Worm (Caenorhabditis elegans) whole organism, young adult: ENCODE results near the gene vhl-1.
A peak's percentile ranks its signal among the peaks of the same experiment; 100 is the strongest.

Experiments
- B0336.3 ChIP-seq: fragments of 200-800 bp; sonication (Bioruptor generic); IDR thresholded peaks from 2 replicates; pipeline ENCODE4 v1.3.6; 2022; ENCODE audit warnings: missing genetic modification characterization, missing compliant biosample characterization
- C17E4.6 ChIP-seq: fragments of 200-800 bp; sonication (Bioruptor generic); IDR thresholded peaks from 2 replicates; pipeline ENCODE4 v1.3.6; 2022; ENCODE audit warnings: missing genetic modification reagents, missing genetic modification characterization, missing compliant biosample characterization
- F23B12.7 ChIP-seq: sonication (generic microtip); optimal IDR thresholded peaks from 2 replicates; lab custom pipeline; 2017; ENCODE audit warnings: missing genetic modification characterization, mild to moderate bottlenecking, missing compliant biosample characterization, antibody characterized with exemption, moderate library complexity; ENCODE audit not compliant: insufficient read depth
- F37B4.10 ChIP-seq: fragments of 200-800 bp; sonication (Bioruptor generic); IDR thresholded peaks from 2 replicates; pipeline ENCODE4 v1.3.6; 2022; ENCODE audit warnings: missing genetic modification characterization, missing compliant biosample characterization
- K11D2.4 ChIP-seq: fragments of 200-800 bp; sonication (Bioruptor generic); IDR thresholded peaks from 2 replicates; pipeline ENCODE4 v1.3.6; 2022; ENCODE audit warnings: missing genetic modification reagents, missing genetic modification characterization, missing compliant biosample characterization
- K12H6.12 ChIP-seq: fragments of 200-800 bp; sonication (Bioruptor generic); optimal IDR thresholded peaks from 2 replicates; lab custom pipeline; 2018; ENCODE audit warnings: mild to moderate bottlenecking, missing genetic modification characterization, missing compliant biosample characterization
- ZK185.1 ChIP-seq: sonication (generic microtip); optimal IDR thresholded peaks from 2 replicates; lab custom pipeline; 2016; ENCODE audit warnings: mild to moderate bottlenecking, missing genetic modification characterization, missing compliant biosample characterization; ENCODE audit not compliant: poor library complexity, severe bottlenecking
- aptf-2 ChIP-seq: fragments of 200-800 bp; sonication (Bioruptor generic); conservative IDR thresholded peaks from 2 replicates; pipeline ENCODE4 v1.3.6; 2022; ENCODE audit warnings: missing genetic modification reagents, missing genetic modification characterization, missing compliant biosample characterization
- atf-7 ChIP-seq: sonication (generic microtip); optimal IDR thresholded peaks from 2 replicates; lab custom pipeline; 2017; ENCODE audit warnings: mild to moderate bottlenecking, missing genetic modification characterization, missing compliant biosample characterization
- athp-1 ChIP-seq: sonication (generic microtip); optimal IDR thresholded peaks from 2 replicates; lab custom pipeline; 2017; ENCODE audit warnings: mild to moderate bottlenecking, missing genetic modification characterization, missing compliant biosample characterization
- attf-5 ChIP-seq: fragments of 200-800 bp; sonication (Bioruptor generic); optimal IDR thresholded peaks from 2 replicates; lab custom pipeline; 2018; ENCODE audit warnings: mild to moderate bottlenecking, missing genetic modification characterization, missing compliant biosample characterization
- attf-6 ChIP-seq: fragments of 200-800 bp; sonication (Bioruptor generic); IDR thresholded peaks from 2 replicates; pipeline ENCODE4 v1.3.6; 2022; ENCODE audit warnings: missing genetic modification reagents, missing genetic modification characterization, missing compliant biosample characterization
- ccch-3 ChIP-seq: fragments of 200-800 bp; sonication (Bioruptor generic); optimal IDR thresholded peaks from 2 replicates; lab custom pipeline; 2018; ENCODE audit warnings: mild to moderate bottlenecking, missing genetic modification characterization, missing compliant biosample characterization
- ceh-27 ChIP-seq: fragments of 200-800 bp; sonication (Bioruptor generic); optimal IDR thresholded peaks from 2 replicates; lab custom pipeline; 2018; ENCODE audit warnings: mild to moderate bottlenecking, missing genetic modification characterization, moderate library complexity, missing compliant biosample characterization
- ceh-40 ChIP-seq: fragments of 200-800 bp; sonication (Bioruptor generic); IDR thresholded peaks from 2 replicates; pipeline ENCODE4 v1.3.6; 2022; ENCODE audit warnings: missing genetic modification characterization, missing compliant biosample characterization
- ceh-58 ChIP-seq: fragments of 200-800 bp; sonication (Bioruptor generic); IDR thresholded peaks from 2 replicates; pipeline ENCODE4 v1.3.6; 2022; ENCODE audit warnings: missing genetic modification characterization, missing compliant biosample characterization
- ceh-91 ChIP-seq: fragments of 200-800 bp; sonication (Bioruptor generic); IDR thresholded peaks from 2 replicates; pipeline ENCODE4 v1.3.6; 2022; ENCODE audit warnings: missing genetic modification reagents, missing genetic modification characterization, missing compliant biosample characterization
- chd-7 ChIP-seq: sonication (generic microtip); optimal IDR thresholded peaks from 2 replicates; lab custom pipeline; 2016; ENCODE audit warnings: mild to moderate bottlenecking, missing genetic modification characterization, moderate library complexity, missing compliant biosample characterization
- egl-18 ChIP-seq: fragments of 200-800 bp; sonication (Bioruptor generic); IDR thresholded peaks from 2 replicates; pipeline ENCODE4 v1.3.6; 2022; ENCODE audit warnings: missing genetic modification reagents, missing genetic modification characterization, missing compliant biosample characterization
- egl-44 ChIP-seq: fragments of 200-800 bp; sonication (Bioruptor generic); IDR thresholded peaks from 2 replicates; pipeline ENCODE4 v1.3.6; 2022; ENCODE audit warnings: missing genetic modification reagents, missing genetic modification characterization, missing compliant biosample characterization
- egrh-3 ChIP-seq: fragments of 200-800 bp; sonication (Bioruptor generic); IDR thresholded peaks from 2 replicates; pipeline ENCODE4 v1.3.6; 2022; ENCODE audit warnings: missing genetic modification reagents, missing genetic modification characterization, missing compliant biosample characterization
- ets-4 ChIP-seq: fragments of 200-800 bp; sonication (Bioruptor generic); optimal IDR thresholded peaks from 2 replicates; lab custom pipeline; 2018; ENCODE audit warnings: mild to moderate bottlenecking, missing genetic modification characterization, missing compliant biosample characterization
- hlh-26 ChIP-seq: fragments of 200-800 bp; sonication (Bioruptor generic); conservative IDR thresholded peaks from 2 replicates; pipeline ENCODE4 v1.3.6; 2022; ENCODE audit warnings: missing genetic modification reagents, missing genetic modification characterization, missing compliant biosample characterization
- hmg-1.2 ChIP-seq: fragments of 200-800 bp; sonication (Bioruptor generic); IDR thresholded peaks from 2 replicates; pipeline ENCODE4 v1.3.6; 2022; ENCODE audit warnings: missing genetic modification reagents, missing genetic modification characterization, missing compliant biosample characterization
- hmg-20 ChIP-seq: fragments of 200-800 bp; sonication (Bioruptor generic); IDR thresholded peaks from 2 replicates; pipeline ENCODE4 v1.3.6; 2022; ENCODE audit warnings: missing genetic modification reagents, missing genetic modification characterization, missing compliant biosample characterization
- let-607 ChIP-seq, 2 experiments: fragments of 200-800 bp in 1 of 2; sonication (Bioruptor generic) in 1 of 2; sonication (generic microtip) in 1 of 2; optimal IDR thresholded peaks; 2 replicates each; lab custom pipeline; 2016 to 2018; ENCODE audit warnings: mild to moderate bottlenecking in 2 of 2, missing compliant biosample characterization in 2 of 2, missing genetic modification characterization in 2 of 2, moderate library complexity in 2 of 2, missing genotype in 1 of 2
- lin-40 ChIP-seq: sonication (generic microtip); optimal IDR thresholded peaks from 2 replicates; lab custom pipeline; 2016; ENCODE audit warnings: missing genetic modification characterization, mild to moderate bottlenecking, missing compliant biosample characterization, missing genotype, missing genetic modification reagents
- lin-54 ChIP-seq: fragments of 200-800 bp; sonication (Bioruptor generic); optimal IDR thresholded peaks from 2 replicates; lab custom pipeline; 2018; ENCODE audit warnings: mild to moderate bottlenecking, missing genetic modification characterization, missing compliant biosample characterization
- madf-3 ChIP-seq: fragments of 200-800 bp; sonication (Bioruptor generic); IDR thresholded peaks from 2 replicates; pipeline ENCODE4 v1.3.6; 2022; ENCODE audit warnings: missing genetic modification reagents, missing genetic modification characterization, missing compliant biosample characterization
- mcd-1 ChIP-seq: fragments of 200-800 bp; sonication (Bioruptor generic); IDR thresholded peaks from 2 replicates; pipeline ENCODE4 v1.3.6; 2022; ENCODE audit warnings: missing genetic modification reagents, missing genetic modification characterization, missing compliant biosample characterization
- mxl-1 ChIP-seq: sonication (generic microtip); optimal IDR thresholded peaks from 2 replicates; lab custom pipeline; 2016; ENCODE audit warnings: missing genetic modification characterization, missing compliant biosample characterization
- nfya-2 ChIP-seq: fragments of 200-800 bp; sonication (Bioruptor generic); IDR thresholded peaks from 2 replicates; pipeline ENCODE4 v1.3.6; 2022; ENCODE audit warnings: missing genetic modification reagents, missing genetic modification characterization, missing compliant biosample characterization
- nhr-120 ChIP-seq: fragments of 200-800 bp; sonication (Bioruptor generic); IDR thresholded peaks from 2 replicates; pipeline ENCODE4 v1.3.6; 2022; ENCODE audit warnings: missing genetic modification characterization, missing compliant biosample characterization
- nhr-27 ChIP-seq: fragments of 200-800 bp; sonication (Bioruptor generic); optimal IDR thresholded peaks from 2 replicates; lab custom pipeline; 2018; ENCODE audit warnings: mild to moderate bottlenecking, missing genetic modification characterization, moderate library complexity, missing compliant biosample characterization
- rpc-1 ChIP-seq, 2 experiments: fragments of 150-350 bp in 1 of 2; sonication (generic microtip) in 1 of 2; optimal IDR thresholded peaks; 2 replicates each; lab custom pipeline; 2014 to 2018; ENCODE audit warnings: missing biosample characterization in 1 of 2, missing genetic modification characterization in 1 of 2, missing genetic modification reagents in 1 of 2, missing genotype in 1 of 2
- sdz-38 ChIP-seq: sonication (generic microtip); optimal IDR thresholded peaks from 2 replicates; lab custom pipeline; 2016; ENCODE audit warnings: missing genotype, missing genetic modification characterization, missing compliant biosample characterization
- snpc-1.3 ChIP-seq: sonication (generic microtip); optimal IDR thresholded peaks from 2 replicates; lab custom pipeline; 2017; ENCODE audit warnings: missing genetic modification characterization, mild to moderate bottlenecking, missing compliant biosample characterization, antibody characterized with exemption, moderate library complexity, missing genotype, missing genetic modification reagents; ENCODE audit not compliant: insufficient read depth
- snpc-4 ChIP-seq, 5 experiments: fragments of 150-350 bp in 1 of 5; sonication (generic microtip) in 4 of 5; optimal IDR thresholded peaks; 2 replicates each; lab custom pipeline; 2014 to 2018; ENCODE audit warnings: missing genetic modification characterization in 5 of 5, missing biosample characterization in 3 of 5, antibody characterized with exemption in 2 of 5, mild to moderate bottlenecking in 2 of 5, missing compliant biosample characterization in 2 of 5, missing genotype in 2 of 5, moderate library complexity in 2 of 5, missing genetic modification reagents in 1 of 5
- tlf-1 ChIP-seq: fragments of 200-800 bp; sonication (Bioruptor generic); optimal IDR thresholded peaks from 2 replicates; lab custom pipeline; 2018; ENCODE audit warnings: mild to moderate bottlenecking, missing genetic modification characterization, missing compliant biosample characterization
- zfh-2 ChIP-seq: fragments of 200-800 bp; sonication (Bioruptor generic); conservative IDR thresholded peaks from 2 replicates; pipeline ENCODE4 v1.3.6; 2022; ENCODE audit warnings: missing genetic modification reagents, missing genetic modification characterization, missing compliant biosample characterization
- ztf-18 ChIP-seq: sonication (generic microtip); optimal IDR thresholded peaks from 2 replicates; lab custom pipeline; 2016; ENCODE audit warnings: missing genotype, mild to moderate bottlenecking, missing genetic modification characterization, missing compliant biosample characterization
- ztf-22 ChIP-seq: fragments of 200-800 bp; sonication (Bioruptor generic); optimal IDR thresholded peaks from 2 replicates; lab custom pipeline; 2018; ENCODE audit warnings: mild to moderate bottlenecking, missing genetic modification characterization, moderate library complexity, missing compliant biosample characterization
- ztf-28 ChIP-seq: fragments of 200-800 bp; sonication (Bioruptor generic); IDR thresholded peaks from 2 replicates; pipeline ENCODE4 v1.3.6; 2022; ENCODE audit warnings: missing genetic modification reagents, missing genetic modification characterization, missing compliant biosample characterization
- ztf-3 ChIP-seq: fragments of 200-800 bp; sonication (Bioruptor generic); optimal IDR thresholded peaks from 2 replicates; lab custom pipeline; 2018; ENCODE audit warnings: mild to moderate bottlenecking, missing genetic modification characterization, missing compliant biosample characterization

Gene vhl-1

DNA sequence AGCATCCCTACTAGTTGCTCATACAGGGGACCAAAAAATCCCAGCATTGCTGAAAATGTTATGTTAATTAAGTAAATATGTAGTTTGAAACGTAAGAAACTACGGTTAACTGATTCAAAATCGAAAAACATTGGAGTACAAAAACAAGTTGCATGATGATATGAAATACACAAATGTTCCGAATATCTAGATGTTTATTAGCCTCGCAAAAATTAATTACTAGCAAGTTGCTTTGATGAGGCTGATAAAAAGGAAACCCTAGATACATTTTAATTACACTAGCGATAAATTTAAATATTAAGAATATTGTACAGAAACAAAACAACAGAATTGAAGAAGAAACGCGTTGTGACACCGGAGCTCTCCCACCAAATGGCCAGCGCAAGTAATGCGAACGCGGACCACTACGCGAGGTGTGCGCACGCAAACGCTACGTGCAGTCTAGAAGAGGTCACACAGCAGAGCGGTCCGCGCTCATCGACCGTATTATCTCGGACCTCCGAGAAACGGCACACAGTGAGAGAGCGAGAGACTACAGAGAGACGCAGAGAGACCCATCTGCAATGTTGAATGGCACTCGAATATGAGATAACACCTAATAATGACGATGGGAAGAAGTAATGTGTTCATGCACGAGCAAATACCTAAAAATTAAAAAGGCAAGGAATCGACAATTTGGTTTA is 10.3 kb upstream of the vhl-1 start, which contains the start of gene inx-2 (continued):
- no peak for TF ChIP-seq hlh-26 (GFP tag; lab: Robert Waterston, UW)
- no peak for TF ChIP-seq ccch-3 (GFP tag; lab: Kevin White, UChicago)
- TF ChIP-seq nhr-120 = no peak
- TF ChIP-seq athp-1 = no peak
- TF ChIP-seq sdz-38 = no peak
- no peak for TF ChIP-seq nfya-2
- no peak for TF ChIP-seq nhr-27
- TF ChIP-seq F37B4.10 (GFP tag; lab: Robert Waterston, UW) = 0 out of 2 replicates have a peak, but pooled peaks have one; percentile 28
- no peak for TF ChIP-seq ztf-22 (GFP tag; lab: Kevin White, UChicago)
- 0 out of 2 replicates have a peak, but pooled peaks have one; percentile 15 for TF ChIP-seq K11D2.4 (GFP tag; lab: Robert Waterston, UW)
- no peak for TF ChIP-seq snpc-1.3
- TF ChIP-seq ceh-91 (GFP tag; lab: Robert Waterston, UW) = no peak
- no peak for TF ChIP-seq ceh-58 (GFP tag; lab: Robert Waterston, UW)
- TF ChIP-seq F23B12.7 (tag; lab: Kevin White, UChicago) = no peak
- TF ChIP-seq ceh-27 (GFP tag; lab: Kevin White, UChicago) = no peak
- 0 out of 2 replicates have a peak, but pooled peaks have one; percentile 24 for TF ChIP-seq madf-3 (GFP tag; lab: Robert Waterston, UW)
- TF ChIP-seq snpc-4 (GFP tag; optimal IDR thresholded peaks at IDR 0.05; lab: Kevin White, UChicago) = no peak
- TF ChIP-seq snpc-4 (tag; optimal IDR thresholded peaks at IDR 0.05; lab: Kevin White, UChicago) = no peak
- no peak for TF ChIP-seq C17E4.6 (GFP tag; lab: Robert Waterston, UW)
- no peak for TF ChIP-seq rpc-1 (optimal IDR thresholded peaks at IDR 0.05; lab: Kevin White, UChicago)
- TF ChIP-seq rpc-1 (tag; optimal IDR thresholded peaks at IDR 0.05; lab: Kevin White, UChicago) = no peak
- TF ChIP-seq ztf-18 (tag; lab: Kevin White, UChicago) = no peak
- no peak for TF ChIP-seq egl-18 (GFP tag; lab: Robert Waterston, UW)
- no peak for TF ChIP-seq ceh-40
- TF ChIP-seq hmg-20 = no peak

DNA sequence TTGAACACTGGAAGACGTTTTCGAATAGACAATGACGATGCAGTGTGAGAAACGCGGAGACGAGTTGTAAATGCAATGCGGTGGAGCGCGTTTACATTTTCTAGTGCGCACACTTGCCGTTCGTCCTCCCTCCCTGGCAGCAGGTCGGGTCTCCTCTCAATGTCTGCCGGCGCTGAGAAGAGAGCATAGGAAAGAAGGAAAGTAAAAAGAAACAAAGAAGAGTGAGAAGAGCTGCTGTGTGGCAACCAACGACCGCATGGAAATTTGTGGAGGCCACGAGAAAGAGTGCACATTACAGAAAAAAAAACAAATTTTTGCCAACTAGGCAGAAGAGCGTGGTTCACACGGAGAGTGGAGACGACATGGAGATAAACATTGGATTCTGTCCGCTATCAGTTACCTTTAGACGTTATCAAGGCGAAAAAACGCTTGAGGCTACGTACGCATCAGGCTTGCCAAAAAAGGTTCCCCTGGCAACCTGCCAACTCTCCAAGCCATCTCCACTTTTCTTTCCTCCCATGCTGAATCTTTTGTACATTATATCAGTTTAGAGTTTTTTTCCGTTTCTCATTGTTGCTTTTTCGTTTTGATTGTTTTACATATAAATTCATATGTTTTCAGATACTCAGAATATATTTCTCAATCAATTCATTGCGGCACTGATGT is 7.4 kb upstream of the vhl-1 start, which contains the start of the genes snrp-40.1 and F08G12.3:
Gene snrp-40.1 (minus strand): TSS at position 143 of the 666 bp plus-strand sequence.
Gene F08G12.3 (plus strand): TSS at position 616 of the 666 bp plus-strand sequence.
- peak; percentile 74 for TF ChIP-seq ceh-27 (GFP tag; lab: Kevin White, UChicago)
- TF ChIP-seq egl-44 (GFP tag; lab: Robert Waterston, UW) = peak; percentile 16; the same call in 1 of the 2 replicates
- TF ChIP-seq hmg-1.2 (GFP tag; lab: Robert Waterston, UW) = peak; percentile 88
- peak; percentile 71 to 76 for TF ChIP-seq let-607 (tag; optimal IDR thresholded peaks at IDR 0.05; lab: Kevin White, UChicago)
- no peak for TF ChIP-seq nhr-27
- TF ChIP-seq mcd-1 (GFP tag; lab: Robert Waterston, UW) = peak; percentile 91
- no peak for TF ChIP-seq lin-54
- no peak for TF ChIP-seq ztf-28 (GFP tag; lab: Robert Waterston, UW)
- no peak for TF ChIP-seq ZK185.1 (tag; lab: Kevin White, UChicago)
- peak; percentile 84 for TF ChIP-seq K12H6.12 (tag; lab: Kevin White, UChicago)
- TF ChIP-seq aptf-2 (GFP tag; lab: Robert Waterston, UW) = no peak
- no peak for TF ChIP-seq mxl-1 (tag; lab: Kevin White, UChicago)
- TF ChIP-seq atf-7 (tag; lab: Kevin White, UChicago) = peak; percentile 29
- peak; percentile 92 for TF ChIP-seq attf-5 (GFP tag; lab: Kevin White, UChicago)
- TF ChIP-seq chd-7 (tag; lab: Kevin White, UChicago) = peak; percentile 71
- TF ChIP-seq egl-18 (GFP tag; lab: Robert Waterston, UW) = 0 out of 2 replicates have a peak, but pooled peaks have one; percentile 8
- TF ChIP-seq tlf-1 (GFP tag; lab: Kevin White, UChicago) = no peak
- no peak; the same call in 1 of the 2 replicates for TF ChIP-seq egrh-3 (GFP tag; lab: Robert Waterston, UW)
- no peak for TF ChIP-seq ceh-40
- TF ChIP-seq zfh-2 = peak; percentile 98
- no peak for TF ChIP-seq attf-6 (GFP tag; lab: Robert Waterston, UW)
- peak; percentile 15 for TF ChIP-seq ets-4 (GFP tag; lab: Kevin White, UChicago)
- no peak for TF ChIP-seq ztf-3 (GFP tag; lab: Kevin White, UChicago)
- peak; percentile 46; the same call in 1 of the 2 replicates for TF ChIP-seq B0336.3 (GFP tag; lab: Robert Waterston, UW)
- peak; percentile 71 for TF ChIP-seq F23B12.7 (tag; lab: Kevin White, UChicago)
- peak; percentile 80 for TF ChIP-seq lin-40 (tag; lab: Kevin White, UChicago)
